Worm (Caenorhabditis elegans): ENCODE measurements around the gene clik-1.

ce11 chrV:6810091-6810490 is 41.6 kb upstream of the clik-1 start:
- TF ChIP-seq Y53G8AR.9 (GFP tag; conservative IDR thresholded peaks at IDR 0.05) (no peak), ceh-40 (GFP tag; IDR thresholded peaks at IDR 0.05) (no peak), ceh-100 (GFP tag; IDR thresholded peaks at IDR 0.05) (no peak), nhr-80 (tag; optimal IDR thresholded peaks at IDR 0.05) (peak; percentile 48)

All from whole organism, young adult.